Worm (Caenorhabditis elegans) whole organism, young adult: Measurements from ENCODE around the gene R02D5.3.

Source experiments
- B0035.1 ChIP-seq: sonication (generic microtip); optimal IDR thresholded peaks from 2 replicates; lab custom pipeline; 2016; ENCODE audit warnings: missing genetic modification characterization, mild to moderate bottlenecking, missing compliant biosample characterization, missing genotype, missing genetic modification reagents
- B0261.1 ChIP-seq: sonication (generic microtip); optimal IDR thresholded peaks from 2 replicates; lab custom pipeline; 2016; ENCODE audit warnings: mild to moderate bottlenecking, missing genetic modification characterization, moderate library complexity, missing compliant biosample characterization
- F10E7.11 ChIP-seq: sonication (generic microtip); optimal IDR thresholded peaks from 2 replicates; lab custom pipeline; 2017; ENCODE audit warnings: mild to moderate bottlenecking, missing genetic modification characterization, moderate library complexity, missing compliant biosample characterization
- F39B2.1 ChIP-seq: fragments of 200-800 bp; sonication (Bioruptor generic); IDR thresholded peaks from 2 replicates; pipeline ENCODE4 v1.3.6; 2022; ENCODE audit warnings: missing genetic modification reagents, missing genetic modification characterization, missing compliant biosample characterization
- F57C9.4 ChIP-seq: sonication (generic microtip); optimal IDR thresholded peaks from 2 replicates; lab custom pipeline; 2017; ENCODE audit warnings: mild to moderate bottlenecking, missing genetic modification characterization, missing compliant biosample characterization
- T07F8.4 ChIP-seq: sonication (generic microtip); optimal IDR thresholded peaks from 2 replicates; lab custom pipeline; 2016; ENCODE audit warnings: mild to moderate bottlenecking, missing genetic modification characterization, moderate library complexity, missing compliant biosample characterization
- T26A5.8 ChIP-seq: sonication (generic microtip); optimal IDR thresholded peaks from 2 replicates; lab custom pipeline; 2016; ENCODE audit warnings: missing genetic modification characterization, missing compliant biosample characterization
- akir-1 ChIP-seq: fragments of 200-800 bp; sonication (Bioruptor generic); optimal IDR thresholded peaks from 2 replicates; lab custom pipeline; 2018; ENCODE audit warnings: mild to moderate bottlenecking, missing genetic modification characterization, moderate library complexity, missing compliant biosample characterization
- athp-1 ChIP-seq: sonication (generic microtip); optimal IDR thresholded peaks from 2 replicates; lab custom pipeline; 2017; ENCODE audit warnings: mild to moderate bottlenecking, missing genetic modification characterization, missing compliant biosample characterization
- attf-3 ChIP-seq: fragments of 200-800 bp; sonication (Bioruptor generic); conservative IDR thresholded peaks from 2 replicates; pipeline ENCODE4 v1.3.6; 2022; ENCODE audit warnings: missing genetic modification reagents, missing genetic modification characterization, missing compliant biosample characterization
- attf-5 ChIP-seq: fragments of 200-800 bp; sonication (Bioruptor generic); optimal IDR thresholded peaks from 2 replicates; lab custom pipeline; 2018; ENCODE audit warnings: mild to moderate bottlenecking, missing genetic modification characterization, missing compliant biosample characterization
- bed-2 ChIP-seq: fragments of 200-800 bp; sonication (Bioruptor generic); IDR thresholded peaks from 2 replicates; pipeline ENCODE4 v1.3.6; 2022; ENCODE audit warnings: missing genetic modification reagents, missing genetic modification characterization, missing compliant biosample characterization
- cebp-1 ChIP-seq, 2 experiments: fragments of 200-800 bp in 1 of 2; sonication (Bioruptor generic) in 1 of 2; sonication (generic microtip) in 1 of 2; IDR thresholded peaks in 1 of 2; optimal IDR thresholded peaks in 1 of 2; 2 replicates each; pipeline versions ENCODE4 v1.3.6 to Lab custom; 2017 to 2022; ENCODE audit warnings: missing compliant biosample characterization in 2 of 2, missing genetic modification characterization in 2 of 2, mild to moderate bottlenecking in 1 of 2, missing genetic modification reagents in 1 of 2, moderate library complexity in 1 of 2
- ceh-40 ChIP-seq: fragments of 200-800 bp; sonication (Bioruptor generic); IDR thresholded peaks from 2 replicates; pipeline ENCODE4 v1.3.6; 2022; ENCODE audit warnings: missing genetic modification characterization, missing compliant biosample characterization
- ceh-58 ChIP-seq: fragments of 200-800 bp; sonication (Bioruptor generic); IDR thresholded peaks from 2 replicates; pipeline ENCODE4 v1.3.6; 2022; ENCODE audit warnings: missing genetic modification characterization, missing compliant biosample characterization
- ceh-91 ChIP-seq: fragments of 200-800 bp; sonication (Bioruptor generic); IDR thresholded peaks from 2 replicates; pipeline ENCODE4 v1.3.6; 2022; ENCODE audit warnings: missing genetic modification reagents, missing genetic modification characterization, missing compliant biosample characterization
- chd-7 ChIP-seq: sonication (generic microtip); optimal IDR thresholded peaks from 2 replicates; lab custom pipeline; 2016; ENCODE audit warnings: mild to moderate bottlenecking, missing genetic modification characterization, moderate library complexity, missing compliant biosample characterization
- dox-1 ChIP-seq: fragments of 200-800 bp; sonication (Bioruptor generic); IDR thresholded peaks from 2 replicates; pipeline ENCODE4 v1.3.6; 2022; ENCODE audit warnings: missing genetic modification reagents, missing genetic modification characterization, missing compliant biosample characterization
- dpl-1 ChIP-seq: fragments of 150-350 bp; optimal IDR thresholded peaks from 2 replicates; lab custom pipeline; 2014; ENCODE audit warnings: missing biosample characterization, missing genetic modification reagents, missing genetic modification characterization
- egl-44 ChIP-seq: fragments of 200-800 bp; sonication (Bioruptor generic); IDR thresholded peaks from 2 replicates; pipeline ENCODE4 v1.3.6; 2022; ENCODE audit warnings: missing genetic modification reagents, missing genetic modification characterization, missing compliant biosample characterization
- fkh-3 ChIP-seq: sonication (generic microtip); optimal IDR thresholded peaks from 2 replicates; lab custom pipeline; 2016; ENCODE audit warnings: mild to moderate bottlenecking, missing genetic modification characterization, missing compliant biosample characterization
- hlh-26 ChIP-seq: fragments of 200-800 bp; sonication (Bioruptor generic); conservative IDR thresholded peaks from 2 replicates; pipeline ENCODE4 v1.3.6; 2022; ENCODE audit warnings: missing genetic modification reagents, missing genetic modification characterization, missing compliant biosample characterization
- let-607 ChIP-seq, 2 experiments: fragments of 200-800 bp in 1 of 2; sonication (Bioruptor generic) in 1 of 2; sonication (generic microtip) in 1 of 2; optimal IDR thresholded peaks; 2 replicates each; lab custom pipeline; 2016 to 2018; ENCODE audit warnings: mild to moderate bottlenecking in 2 of 2, missing compliant biosample characterization in 2 of 2, missing genetic modification characterization in 2 of 2, moderate library complexity in 2 of 2, missing genotype in 1 of 2
- lin-54 ChIP-seq: fragments of 200-800 bp; sonication (Bioruptor generic); optimal IDR thresholded peaks from 2 replicates; lab custom pipeline; 2018; ENCODE audit warnings: mild to moderate bottlenecking, missing genetic modification characterization, missing compliant biosample characterization
- lsy-27 ChIP-seq: sonication (generic microtip); optimal IDR thresholded peaks from 2 replicates; lab custom pipeline; 2017; ENCODE audit warnings: missing genetic modification characterization, mild to moderate bottlenecking, missing compliant biosample characterization, antibody characterized with exemption, missing genotype, borderline replicate concordance; ENCODE audit not compliant: insufficient read depth
- madf-10 ChIP-seq: sonication (generic microtip); optimal IDR thresholded peaks from 2 replicates; lab custom pipeline; 2016; ENCODE audit warnings: mild to moderate bottlenecking, missing genetic modification characterization, missing compliant biosample characterization
- mcd-1 ChIP-seq: fragments of 200-800 bp; sonication (Bioruptor generic); IDR thresholded peaks from 2 replicates; pipeline ENCODE4 v1.3.6; 2022; ENCODE audit warnings: missing genetic modification reagents, missing genetic modification characterization, missing compliant biosample characterization
- mel-28 ChIP-seq: sonication (generic microtip); optimal IDR thresholded peaks from 2 replicates; lab custom pipeline; 2016; ENCODE audit warnings: borderline replicate concordance, mild to moderate bottlenecking, missing genetic modification characterization, missing compliant biosample characterization
- mes-4 ChIP-seq: sonication (generic microtip); optimal IDR thresholded peaks from 2 replicates; lab custom pipeline; 2016; ENCODE audit warnings: missing genotype, missing genetic modification characterization, missing compliant biosample characterization
- mxl-1 ChIP-seq: sonication (generic microtip); optimal IDR thresholded peaks from 2 replicates; lab custom pipeline; 2016; ENCODE audit warnings: missing genetic modification characterization, missing compliant biosample characterization
- nhr-120 ChIP-seq: fragments of 200-800 bp; sonication (Bioruptor generic); IDR thresholded peaks from 2 replicates; pipeline ENCODE4 v1.3.6; 2022; ENCODE audit warnings: missing genetic modification characterization, missing compliant biosample characterization
- nhr-80 ChIP-seq: sonication (generic microtip); optimal IDR thresholded peaks from 2 replicates; lab custom pipeline; 2016; ENCODE audit warnings: missing genetic modification characterization, missing compliant biosample characterization
- snpc-1.1 ChIP-seq: sonication (generic microtip); optimal IDR thresholded peaks from 2 replicates; lab custom pipeline; 2017; ENCODE audit warnings: missing genetic modification characterization, mild to moderate bottlenecking, missing compliant biosample characterization, antibody characterized with exemption, moderate library complexity, missing genotype, missing genetic modification reagents; ENCODE audit not compliant: insufficient read depth
- snpc-1.3 ChIP-seq: sonication (generic microtip); optimal IDR thresholded peaks from 2 replicates; lab custom pipeline; 2017; ENCODE audit warnings: missing genetic modification characterization, mild to moderate bottlenecking, missing compliant biosample characterization, antibody characterized with exemption, moderate library complexity, missing genotype, missing genetic modification reagents; ENCODE audit not compliant: insufficient read depth
- snpc-3.4 ChIP-seq: sonication (generic microtip); optimal IDR thresholded peaks from 2 replicates; lab custom pipeline; 2017; ENCODE audit warnings: missing genetic modification characterization, mild to moderate bottlenecking, missing compliant biosample characterization, antibody characterized with exemption, moderate library complexity, missing genotype, missing genetic modification reagents
- snpc-4 ChIP-seq, 5 experiments: fragments of 150-350 bp in 1 of 5; sonication (generic microtip) in 4 of 5; optimal IDR thresholded peaks; 2 replicates each; lab custom pipeline; 2014 to 2018; ENCODE audit warnings: missing genetic modification characterization in 5 of 5, missing biosample characterization in 3 of 5, antibody characterized with exemption in 2 of 5, mild to moderate bottlenecking in 2 of 5, missing compliant biosample characterization in 2 of 5, missing genotype in 2 of 5, moderate library complexity in 2 of 5, missing genetic modification reagents in 1 of 5
- sptf-2 ChIP-seq: fragments of 200-800 bp; sonication (Bioruptor generic); optimal IDR thresholded peaks from 2 replicates; lab custom pipeline; 2018; ENCODE audit warnings: mild to moderate bottlenecking, missing genetic modification characterization, missing compliant biosample characterization
- unc-62 ChIP-seq: fragments of 150-350 bp; optimal IDR thresholded peaks from 2 replicates; lab custom pipeline; 2014; ENCODE audit warnings: missing biosample characterization, missing genetic modification reagents, missing genetic modification characterization
- zfh-2 ChIP-seq: fragments of 200-800 bp; sonication (Bioruptor generic); conservative IDR thresholded peaks from 2 replicates; pipeline ENCODE4 v1.3.6; 2022; ENCODE audit warnings: missing genetic modification reagents, missing genetic modification characterization, missing compliant biosample characterization
- ztf-25 ChIP-seq: fragments of 200-800 bp; sonication (Bioruptor generic); IDR thresholded peaks from 2 replicates; pipeline ENCODE4 v1.3.6; 2022; ENCODE audit warnings: missing genetic modification reagents, missing genetic modification characterization, missing compliant biosample characterization
- ztf-26 ChIP-seq: sonication (generic microtip); optimal IDR thresholded peaks from 2 replicates; lab custom pipeline; 2017; ENCODE audit warnings: missing genetic modification characterization, missing compliant biosample characterization

R02D5.3 gene

DNA sequence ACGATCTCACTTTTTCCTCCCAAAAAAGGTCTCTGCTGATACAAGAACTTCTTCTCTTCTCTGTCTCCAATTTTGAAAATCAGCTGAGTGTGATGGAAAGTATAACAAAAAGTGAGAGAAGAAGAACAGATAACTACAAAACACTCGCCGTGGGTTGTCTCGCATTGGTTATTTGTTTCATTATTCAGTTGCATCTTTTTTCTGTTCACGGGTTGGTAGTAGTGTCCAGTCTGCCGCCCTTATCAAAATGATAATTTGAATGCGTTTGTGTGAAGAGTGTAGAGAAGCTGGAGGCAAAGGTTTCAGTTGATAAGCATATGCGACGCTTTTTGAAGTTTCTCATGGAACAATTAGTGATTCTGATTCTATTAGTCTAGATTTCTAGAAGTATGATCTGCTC lies 20.1 kb downstream of the R02D5.3 start (continued):
- TF ChIP-seq mel-28: no peak
- TF ChIP-seq T26A5.8: no peak
- TF ChIP-seq cebp-1 (GFP tag; IDR thresholded peaks at IDR 0.05; lab: Robert Waterston, UW): no peak
- TF ChIP-seq cebp-1 (tag; optimal IDR thresholded peaks at IDR 0.05; lab: Kevin White, UChicago): peak; percentile 37

DNA sequence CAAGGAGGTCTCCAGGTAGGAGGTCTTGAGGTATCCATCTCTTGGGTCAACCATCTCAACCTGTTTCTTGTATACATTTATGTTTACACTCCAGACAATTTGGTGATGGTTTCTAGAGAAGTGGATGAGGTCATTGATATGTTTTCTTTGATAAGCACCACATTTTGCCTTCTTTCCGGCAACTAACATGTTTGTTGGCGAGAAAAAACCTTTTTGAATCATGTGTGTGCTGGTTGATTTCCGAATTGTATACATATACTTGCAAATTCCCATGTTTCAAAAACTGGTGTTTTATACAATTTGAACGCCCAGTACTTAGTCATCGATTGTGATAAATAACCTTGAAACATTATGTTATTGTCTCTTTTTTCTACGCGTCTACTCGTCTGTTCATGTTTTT lies 21.2 kb downstream of the R02D5.3 start:
- no peak for TF ChIP-seq chd-7
- TF ChIP-seq, all 124 proteins: peak for 0

DNA sequence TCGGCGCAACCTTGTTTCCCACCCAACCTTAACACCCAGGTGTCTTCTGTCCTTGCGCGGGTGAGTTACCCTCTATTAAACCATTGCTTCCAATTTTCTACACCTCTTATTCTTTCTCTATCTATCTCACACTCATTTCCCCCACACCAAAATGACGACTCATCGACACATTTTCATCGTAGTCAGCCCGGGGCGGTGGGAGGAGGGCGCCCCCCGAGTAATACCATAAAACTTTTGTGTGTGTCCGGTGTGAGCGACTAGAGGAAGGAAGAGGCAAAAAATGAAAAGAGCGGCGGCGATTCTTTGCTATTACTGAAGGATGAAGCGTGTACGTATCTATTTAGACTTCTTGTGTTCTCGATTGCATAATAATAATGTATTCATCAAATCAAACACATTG lies 21.8 kb downstream of the R02D5.3 start:
- TF ChIP-seq ceh-58 (no peak), nhr-80 (tag; lab: Kevin White, UChicago) (peak; percentile 43), madf-10 (tag; lab: Kevin White, UChicago) (no peak), dox-1 (GFP tag; lab: Robert Waterston, UW) (0 out of 2 replicates have a peak, but pooled peaks have one; percentile 15), ztf-25 (no peak), zfh-2 (peak; percentile 37; the same call in 1 of the 2 replicates)

DNA sequence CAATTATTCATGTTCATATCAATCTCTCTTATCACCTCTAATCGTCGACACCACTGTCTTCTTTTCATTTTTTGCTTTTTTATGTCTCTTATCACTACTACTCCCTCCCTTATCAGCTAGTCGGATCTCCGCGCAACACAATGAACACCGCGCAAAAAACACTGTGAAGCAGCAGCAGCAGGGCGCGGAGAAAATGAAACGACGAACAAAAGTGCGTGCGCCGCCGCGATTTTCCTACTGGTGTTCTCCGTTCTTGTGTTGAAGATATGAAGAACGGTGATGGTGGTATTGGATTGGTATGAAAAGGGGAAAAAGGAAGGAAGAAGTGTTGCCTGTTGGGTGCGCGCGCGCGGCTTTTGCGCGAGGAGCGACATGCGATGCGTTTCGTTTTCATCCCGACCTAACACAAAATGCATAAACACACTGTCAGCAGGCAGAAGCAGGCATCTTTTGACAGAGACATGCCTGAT lies 22.8 kb downstream of the R02D5.3 start:
- TF ChIP-seq mel-28 (no peak), unc-62 (GFP tag; lab: Kevin White, UChicago) (no peak), F39B2.1 (no peak), akir-1 (GFP tag; lab: Kevin White, UChicago) (no peak), lin-54 (GFP tag; lab: Kevin White, UChicago) (no peak), mxl-1 (no peak), dox-1 (GFP tag; lab: Robert Waterston, UW) (peak; percentile 48; the same call in 1 of the 2 replicates), nhr-80 (tag; lab: Kevin White, UChicago) (peak; percentile 78), attf-3 (GFP tag; lab: Robert Waterston, UW) (no peak), B0261.1 (tag; lab: Kevin White, UChicago) (no peak), let-607 (tag; optimal IDR thresholded peaks at IDR 0.05; lab: Kevin White, UChicago) (peak in 1 of 2 experiments; percentile 1), nhr-120 (GFP tag; lab: Robert Waterston, UW) (no peak), fkh-3 (tag; lab: Kevin White, UChicago) (no peak), mes-4 (tag; lab: Kevin White, UChicago) (no peak), lsy-27 (tag; lab: Kevin White, UChicago) (no peak), F57C9.4 (no peak), snpc-1.1 (no peak), mcd-1 (GFP tag; lab: Robert Waterston, UW) (no peak), sptf-2 (GFP tag; lab: Kevin White, UChicago) (no peak), egl-44 (GFP tag; lab: Robert Waterston, UW) (no peak), ztf-25 (0 out of 2 replicates have a peak, but pooled peaks have one; percentile 15), athp-1 (tag; lab: Kevin White, UChicago) (no peak), dpl-1 (GFP tag; lab: Kevin White, UChicago) (no peak), hlh-26 (GFP tag; lab: Robert Waterston, UW) (no peak), bed-2 (GFP tag; lab: Robert Waterston, UW) (no peak), T26A5.8 (no peak), attf-5 (GFP tag; lab: Kevin White, UChicago) (no peak), T07F8.4 (no peak), snpc-1.3 (tag; lab: Kevin White, UChicago) (no peak), ceh-91 (no peak), zfh-2 (peak; percentile 62), snpc-4 (GFP tag; optimal IDR thresholded peaks at IDR 0.05; lab: Kevin White, UChicago) (no peak), snpc-4 (tag; optimal IDR thresholded peaks at IDR 0.05; lab: Kevin White, UChicago) (no peak), ceh-40 (GFP tag; lab: Robert Waterston, UW) (no peak), snpc-3.4 (tag; lab: Kevin White, UChicago) (no peak), F10E7.11 (tag; lab: Kevin White, UChicago) (no peak), ztf-26 (tag; lab: Kevin White, UChicago) (no peak), madf-10 (tag; lab: Kevin White, UChicago) (no peak), B0035.1 (tag; lab: Kevin White, UChicago) (no peak)
